Worm (Caenorhabditis elegans) whole organism, young adult: Measurements from ENCODE around the gene C18G1.9.

Experiments
- B0019.2 ChIP-seq: fragments of 200-800 bp; sonication (Bioruptor generic); conservative IDR thresholded peaks from 2 replicates; pipeline ENCODE4 v1.3.6; 2022; ENCODE audit warnings: missing genetic modification reagents, missing genetic modification characterization, missing compliant biosample characterization
- B0035.1 ChIP-seq: sonication (generic microtip); optimal IDR thresholded peaks from 2 replicates; lab custom pipeline; 2016; ENCODE audit warnings: missing genetic modification characterization, mild to moderate bottlenecking, missing compliant biosample characterization, missing genotype, missing genetic modification reagents
- B0261.1 ChIP-seq: sonication (generic microtip); optimal IDR thresholded peaks from 2 replicates; lab custom pipeline; 2016; ENCODE audit warnings: mild to moderate bottlenecking, missing genetic modification characterization, moderate library complexity, missing compliant biosample characterization
- C17E4.6 ChIP-seq: fragments of 200-800 bp; sonication (Bioruptor generic); IDR thresholded peaks from 2 replicates; pipeline ENCODE4 v1.3.6; 2022; ENCODE audit warnings: missing genetic modification reagents, missing genetic modification characterization, missing compliant biosample characterization
- D2030.7 ChIP-seq: fragments of 200-800 bp; sonication (Bioruptor generic); IDR thresholded peaks from 2 replicates; pipeline ENCODE4 v1.3.6; 2022; ENCODE audit warnings: missing genetic modification reagents, missing genetic modification characterization, missing compliant biosample characterization
- F23B12.7 ChIP-seq: sonication (generic microtip); optimal IDR thresholded peaks from 2 replicates; lab custom pipeline; 2017; ENCODE audit warnings: missing genetic modification characterization, mild to moderate bottlenecking, missing compliant biosample characterization, antibody characterized with exemption, moderate library complexity; ENCODE audit not compliant: insufficient read depth
- K12H6.12 ChIP-seq: fragments of 200-800 bp; sonication (Bioruptor generic); optimal IDR thresholded peaks from 2 replicates; lab custom pipeline; 2018; ENCODE audit warnings: mild to moderate bottlenecking, missing genetic modification characterization, missing compliant biosample characterization
- Y53F4B.3 ChIP-seq: fragments of 200-800 bp; sonication (Bioruptor generic); IDR thresholded peaks from 2 replicates; pipeline ENCODE4 v1.3.6; 2022; ENCODE audit warnings: missing genetic modification reagents, missing genetic modification characterization, missing compliant biosample characterization
- Y56A3A.18 ChIP-seq: fragments of 200-800 bp; sonication (Bioruptor generic); IDR thresholded peaks from 2 replicates; pipeline ENCODE4 v1.3.6; 2022; ENCODE audit warnings: missing genetic modification reagents, missing genetic modification characterization, missing compliant biosample characterization
- Y95B8A.8 ChIP-seq: fragments of 200-800 bp; sonication (Bioruptor generic); IDR thresholded peaks from 2 replicates; pipeline ENCODE4 v1.3.6; 2022; ENCODE audit warnings: missing genetic modification reagents, missing genetic modification characterization, missing compliant biosample characterization
- attf-6 ChIP-seq: fragments of 200-800 bp; sonication (Bioruptor generic); IDR thresholded peaks from 2 replicates; pipeline ENCODE4 v1.3.6; 2022; ENCODE audit warnings: missing genetic modification reagents, missing genetic modification characterization, missing compliant biosample characterization
- ceh-58 ChIP-seq: fragments of 200-800 bp; sonication (Bioruptor generic); IDR thresholded peaks from 2 replicates; pipeline ENCODE4 v1.3.6; 2022; ENCODE audit warnings: missing genetic modification characterization, missing compliant biosample characterization
- die-1 ChIP-seq: sonication (generic microtip); optimal IDR thresholded peaks from 2 replicates; lab custom pipeline; 2016; ENCODE audit warnings: missing genotype, mild to moderate bottlenecking, missing genetic modification characterization, missing compliant biosample characterization
- dpl-1 ChIP-seq: fragments of 150-350 bp; optimal IDR thresholded peaks from 2 replicates; lab custom pipeline; 2014; ENCODE audit warnings: missing biosample characterization, missing genetic modification reagents, missing genetic modification characterization
- efl-1 ChIP-seq: fragments of 150-350 bp; optimal IDR thresholded peaks from 2 replicates; lab custom pipeline; 2014; ENCODE audit warnings: missing biosample characterization, missing genetic modification reagents, missing genetic modification characterization
- egl-18 ChIP-seq: fragments of 200-800 bp; sonication (Bioruptor generic); IDR thresholded peaks from 2 replicates; pipeline ENCODE4 v1.3.6; 2022; ENCODE audit warnings: missing genetic modification reagents, missing genetic modification characterization, missing compliant biosample characterization
- egl-44 ChIP-seq: fragments of 200-800 bp; sonication (Bioruptor generic); IDR thresholded peaks from 2 replicates; pipeline ENCODE4 v1.3.6; 2022; ENCODE audit warnings: missing genetic modification reagents, missing genetic modification characterization, missing compliant biosample characterization
- egrh-3 ChIP-seq: fragments of 200-800 bp; sonication (Bioruptor generic); IDR thresholded peaks from 2 replicates; pipeline ENCODE4 v1.3.6; 2022; ENCODE audit warnings: missing genetic modification reagents, missing genetic modification characterization, missing compliant biosample characterization
- him-1 ChIP-seq: sonication (generic microtip); optimal IDR thresholded peaks from 2 replicates; lab custom pipeline; 2016; ENCODE audit warnings: missing genotype, missing genetic modification reagents, missing genetic modification characterization, missing compliant biosample characterization
- hmg-1.2 ChIP-seq: fragments of 200-800 bp; sonication (Bioruptor generic); IDR thresholded peaks from 2 replicates; pipeline ENCODE4 v1.3.6; 2022; ENCODE audit warnings: missing genetic modification reagents, missing genetic modification characterization, missing compliant biosample characterization
- hsf-1 ChIP-seq: fragments of 200-800 bp; sonication (Bioruptor generic); IDR thresholded peaks from 2 replicates; pipeline ENCODE4 v1.3.6; 2022; ENCODE audit warnings: missing genetic modification reagents, missing genetic modification characterization, missing compliant biosample characterization
- let-526 ChIP-seq: fragments of 200-800 bp; sonication (Bioruptor generic); IDR thresholded peaks from 2 replicates; pipeline ENCODE4 v1.3.6; 2022; ENCODE audit warnings: missing genetic modification reagents, missing genetic modification characterization, missing compliant biosample characterization
- lin-26 ChIP-seq: fragments of 200-800 bp; sonication (Bioruptor generic); IDR thresholded peaks from 2 replicates; pipeline ENCODE4 v1.3.6; 2022; ENCODE audit warnings: missing genetic modification reagents, missing genetic modification characterization, missing compliant biosample characterization
- lin-54 ChIP-seq: fragments of 200-800 bp; sonication (Bioruptor generic); optimal IDR thresholded peaks from 2 replicates; lab custom pipeline; 2018; ENCODE audit warnings: mild to moderate bottlenecking, missing genetic modification characterization, missing compliant biosample characterization
- lsl-1 ChIP-seq: fragments of 200-800 bp; sonication (Bioruptor generic); optimal IDR thresholded peaks from 2 replicates; lab custom pipeline; 2018; ENCODE audit warnings: mild to moderate bottlenecking, missing genetic modification characterization, moderate library complexity, missing compliant biosample characterization
- madf-3 ChIP-seq: fragments of 200-800 bp; sonication (Bioruptor generic); IDR thresholded peaks from 2 replicates; pipeline ENCODE4 v1.3.6; 2022; ENCODE audit warnings: missing genetic modification reagents, missing genetic modification characterization, missing compliant biosample characterization
- madf-8 ChIP-seq: fragments of 200-800 bp; sonication (Bioruptor generic); conservative IDR thresholded peaks from 2 replicates; pipeline ENCODE4 v1.3.6; 2022; ENCODE audit warnings: missing genetic modification reagents, missing genetic modification characterization, missing compliant biosample characterization
- mel-28 ChIP-seq: sonication (generic microtip); optimal IDR thresholded peaks from 2 replicates; lab custom pipeline; 2016; ENCODE audit warnings: borderline replicate concordance, mild to moderate bottlenecking, missing genetic modification characterization, missing compliant biosample characterization
- nhr-179 ChIP-seq: sonication (generic microtip); optimal IDR thresholded peaks from 2 replicates; lab custom pipeline; 2016; ENCODE audit warnings: mild to moderate bottlenecking, missing genetic modification characterization, missing compliant biosample characterization
- nhr-80 ChIP-seq: sonication (generic microtip); optimal IDR thresholded peaks from 2 replicates; lab custom pipeline; 2016; ENCODE audit warnings: missing genetic modification characterization, missing compliant biosample characterization
- repo-1 ChIP-seq: sonication (generic microtip); optimal IDR thresholded peaks from 2 replicates; lab custom pipeline; 2017; ENCODE audit warnings: mild to moderate bottlenecking, missing genetic modification characterization, missing compliant biosample characterization
- tbp1 ChIP-seq: fragments of 200-800 bp; sonication (Bioruptor generic); optimal IDR thresholded peaks from 2 replicates; lab custom pipeline; 2018; ENCODE audit warnings: mild to moderate bottlenecking, missing genetic modification characterization, missing compliant biosample characterization
- zfh-2 ChIP-seq: fragments of 200-800 bp; sonication (Bioruptor generic); conservative IDR thresholded peaks from 2 replicates; pipeline ENCODE4 v1.3.6; 2022; ENCODE audit warnings: missing genetic modification reagents, missing genetic modification characterization, missing compliant biosample characterization
- ztf-26 ChIP-seq: sonication (generic microtip); optimal IDR thresholded peaks from 2 replicates; lab custom pipeline; 2017; ENCODE audit warnings: missing genetic modification characterization, missing compliant biosample characterization
- ztf-6 ChIP-seq: fragments of 200-800 bp; sonication (Bioruptor generic); IDR thresholded peaks from 2 replicates; pipeline ENCODE4 v1.3.6; 2022; ENCODE audit warnings: missing genetic modification reagents, missing genetic modification characterization, missing compliant biosample characterization

C18G1.9 gene

ce11 chrV:4754123-4754522 is 15.4 kb downstream of the C18G1.9 start, which contains the start of gene hil-4 (continued):
- peak; percentile 32; the same call in 1 of the 2 replicates for TF ChIP-seq attf-6 (GFP tag; lab: Robert Waterston, UW)
- TF ChIP-seq Y53F4B.3 (GFP tag; lab: Robert Waterston, UW): no peak
- TF ChIP-seq ztf-6 (GFP tag; lab: Robert Waterston, UW): 0 out of 2 replicates have a peak, but pooled peaks have one; percentile 49
- TF ChIP-seq efl-1 (GFP tag; lab: Kevin White, UChicago): peak; percentile 91
- peak; percentile 78 for TF ChIP-seq hsf-1 (GFP tag; lab: Robert Waterston, UW)
- TF ChIP-seq Y95B8A.8 (GFP tag; lab: Robert Waterston, UW): peak; percentile 75; the same call in 1 of the 2 replicates
- TF ChIP-seq mel-28: no peak
- 0 out of 2 replicates have a peak, but pooled peaks have one; percentile 37 for TF ChIP-seq let-526 (GFP tag; lab: Robert Waterston, UW)
- peak; percentile 53 for TF ChIP-seq lin-54 (GFP tag; lab: Kevin White, UChicago)
- peak; percentile 75 for TF ChIP-seq dpl-1 (GFP tag; lab: Kevin White, UChicago)
- peak; percentile 69 for TF ChIP-seq tbp1 (GFP tag; lab: Kevin White, UChicago)
- TF ChIP-seq K12H6.12: no peak
- peak; percentile 57; the same call in 1 of the 2 replicates for TF ChIP-seq C17E4.6 (GFP tag; lab: Robert Waterston, UW)
- TF ChIP-seq repo-1 (tag; lab: Kevin White, UChicago): no peak
- TF ChIP-seq nhr-80 (tag; lab: Kevin White, UChicago): no peak
- peak; percentile 86 for TF ChIP-seq madf-8 (GFP tag; lab: Robert Waterston, UW)
- TF ChIP-seq lsl-1: peak; percentile 74
- no peak for TF ChIP-seq Y56A3A.18 (GFP tag; lab: Robert Waterston, UW)
- peak; percentile 45 for TF ChIP-seq B0019.2 (GFP tag; lab: Robert Waterston, UW)
- TF ChIP-seq lin-26 (GFP tag; lab: Robert Waterston, UW): no peak
- TF ChIP-seq F23B12.7: no peak
- 0 out of 2 replicates have a peak, but pooled peaks have one; percentile 17 for TF ChIP-seq egrh-3 (GFP tag; lab: Robert Waterston, UW)
- peak; percentile 90 for TF ChIP-seq D2030.7 (GFP tag; lab: Robert Waterston, UW)
- no peak for TF ChIP-seq zfh-2 (GFP tag; lab: Robert Waterston, UW)
- TF ChIP-seq madf-3 (GFP tag; lab: Robert Waterston, UW): 0 out of 2 replicates have a peak, but pooled peaks have one; percentile 61
- no peak for TF ChIP-seq ztf-26 (tag; lab: Kevin White, UChicago)

ce11 chrV:4750294-4750693 is 19.2 kb downstream of the C18G1.9 start, which contains the start of gene C18G1.6:
TSS of gene C18G1.6 (plus strand) at chrV:4750594.
- TF ChIP-seq him-1 (tag; lab: Kevin White, UChicago) (no peak), egl-44 (GFP tag; lab: Robert Waterston, UW) (no peak), Y95B8A.8 (GFP tag; lab: Robert Waterston, UW) (no peak), B0261.1 (tag; lab: Kevin White, UChicago) (no peak), zfh-2 (GFP tag; lab: Robert Waterston, UW) (no peak), ceh-58 (GFP tag; lab: Robert Waterston, UW) (no peak), B0035.1 (tag; lab: Kevin White, UChicago) (no peak), nhr-179 (tag; lab: Kevin White, UChicago) (no peak), let-526 (GFP tag; lab: Robert Waterston, UW) (no peak), egl-18 (GFP tag; lab: Robert Waterston, UW) (no peak)

- TF ChIP-seq hmg-1.2: no peak
- no peak for TF ChIP-seq die-1
Measured at ce11 chrV:4745269-4745668, 24.3 kb downstream of the C18G1.9 start, which contains the start of gene C18G1.7. TSS of gene C18G1.7 (plus strand) at chrV:4745569.
